Worm (Caenorhabditis elegans): ENCODE measurements around the gene cutl-17.

DNA sequence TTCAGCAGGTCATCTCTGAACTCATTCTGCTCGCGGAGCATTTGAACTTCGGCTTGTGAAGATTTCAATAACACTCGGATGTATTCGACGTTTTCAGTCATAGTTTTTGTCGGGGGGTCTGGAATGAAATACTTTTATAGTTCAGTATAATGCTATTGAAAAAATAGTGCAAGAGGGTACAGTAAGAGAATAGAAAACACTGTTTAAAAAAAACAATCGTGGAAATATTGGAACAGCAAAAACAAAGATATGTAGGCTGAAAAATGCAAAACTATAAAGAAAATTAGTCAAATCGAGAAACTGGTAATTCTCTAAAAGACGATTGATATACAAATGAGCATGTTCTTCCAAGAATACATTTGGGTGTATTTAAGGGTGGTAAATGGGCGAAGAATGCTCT, 49.3 kb downstream of the cutl-17 start, which contains the start of gene F56D5.5:
- no peak for TF ChIP-seq zip-5 (tag; optimal IDR thresholded peaks at IDR 0.05)
- TF ChIP-seq lin-11 (tag; optimal IDR thresholded peaks at IDR 0.05), result no peak
- TF ChIP-seq elt-2 (tag; optimal IDR thresholded peaks at IDR 0.05), result no peak
- no peak for TF ChIP-seq pqm-1 (tag; optimal IDR thresholded peaks at IDR 0.05)
- TF ChIP-seq unc-42 (tag; optimal IDR thresholded peaks at IDR 0.05), result no peak
- TF ChIP-seq unc-55 (GFP tag; optimal IDR thresholded peaks at IDR 0.05), result no peak
- no peak for TF ChIP-seq ets-4 (tag; optimal IDR thresholded peaks at IDR 0.05)

All from whole organism, late embryonic.